Fruit fly (Drosophila melanogaster): ENCODE data around the gene Nt5a.

- no peak for TF ChIP-seq HmgD (GFP tag; optimal IDR thresholded peaks at IDR 0.05)
- no peak for TF ChIP-seq Dp (GFP tag; optimal IDR thresholded peaks at IDR 0.05)
- no peak for TF ChIP-seq CG10431 (GFP tag; optimal IDR thresholded peaks at IDR 0.05)
- TF ChIP-seq nau (GFP tag; optimal IDR thresholded peaks at IDR 0.05): no peak
- TF ChIP-seq sim (GFP tag; IDR thresholded peaks at IDR 0.05): no peak
- TF ChIP-seq crp (GFP tag; optimal IDR thresholded peaks at IDR 0.05): no peak
Measured at dm6 chr3L:1269013-1269412, 38.2 kb downstream of the Nt5a start.
